Fruit fly (Drosophila melanogaster): Measurements from ENCODE around the gene CG17707.

DNA sequence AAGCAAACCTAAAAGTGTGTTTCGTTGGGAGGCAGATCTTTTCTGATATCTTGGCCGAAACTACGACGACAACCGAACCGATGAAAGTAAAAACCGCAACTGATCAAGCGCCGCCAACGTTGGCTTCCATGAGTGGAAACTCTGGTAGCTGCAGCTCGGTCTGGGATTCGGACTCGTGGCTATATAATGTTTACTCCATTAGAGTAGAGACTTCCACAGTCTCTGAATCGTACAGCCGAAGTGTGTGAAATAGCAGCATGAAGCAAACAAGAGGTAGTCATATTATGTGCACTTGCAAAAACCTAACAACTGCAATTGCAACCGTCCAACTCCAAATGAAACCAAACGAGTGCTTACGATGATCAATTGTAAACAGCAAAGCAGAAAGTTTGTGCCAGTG, at the start of gene CG17707:
- no peak for TF ChIP-seq OdsH (GFP tag; optimal IDR thresholded peaks at IDR 0.05)
- no peak for TF ChIP-seq Hr83 (GFP tag; optimal IDR thresholded peaks at IDR 0.05; ENCODE audit: poor library complexity, severe bottlenecking)
- TF ChIP-seq lola (GFP tag; optimal IDR thresholded peaks at IDR 0.05), result no peak
- no peak for TF ChIP-seq psq (GFP tag; optimal IDR thresholded peaks at IDR 0.05)
- no peak for TF ChIP-seq dsf (GFP tag; optimal IDR thresholded peaks at IDR 0.05; ENCODE audit: borderline replicate concordance)

Measured in whole organism, wandering third instar larva.